Fruit fly (Drosophila melanogaster): ENCODE data around the gene RnpS1.

Gene RnpS1

DNA sequence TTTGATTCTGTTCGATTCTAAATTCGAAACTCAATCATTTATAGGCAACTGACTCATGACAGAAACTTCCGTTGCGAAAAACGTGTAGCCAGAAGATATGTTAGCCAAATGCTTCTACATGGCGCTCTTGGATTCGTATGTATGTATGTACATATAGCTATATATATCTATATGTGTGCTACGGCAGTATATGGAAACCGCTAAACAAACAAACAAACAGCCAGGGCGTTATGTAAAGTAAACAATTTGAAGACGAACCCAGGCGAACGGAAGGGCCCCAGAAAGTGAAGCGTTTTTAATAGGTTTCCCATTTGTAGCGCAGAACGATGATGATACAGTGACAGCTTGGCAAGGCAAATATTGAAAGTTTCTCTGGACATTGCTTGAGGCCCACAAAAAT is 21.9 kb upstream of the RnpS1 start (continued):
- TF ChIP-seq tgo (GFP tag; IDR thresholded peaks at IDR 0.05) (no peak), lab (GFP tag; optimal IDR thresholded peaks at IDR 0.05) (peak; percentile 6), ab (GFP tag; optimal IDR thresholded peaks at IDR 0.05) (no peak), CG17568 (GFP tag; optimal IDR thresholded peaks at IDR 0.05) (peak; percentile 37), Dfd (GFP tag; optimal IDR thresholded peaks at IDR 0.05) (no peak), cg (GFP tag; optimal IDR thresholded peaks at IDR 0.05) (peak; percentile 15), chinmo (GFP tag; IDR thresholded peaks at IDR 0.05; ENCODE audit: partially characterized antibody) (0 out of 4 replicates have a peak, but pooled peaks have one; percentile 32), Dip3 (GFP tag; optimal IDR thresholded peaks at IDR 0.05) (no peak), NfI (GFP tag; optimal IDR thresholded peaks at IDR 0.05) (peak; percentile 10), CG10366 (GFP tag; IDR thresholded peaks at IDR 0.05) (no peak), kni (GFP tag; optimal IDR thresholded peaks at IDR 0.05) (peak; percentile 26), sd (tag; optimal IDR thresholded peaks at IDR 0.05) (peak; percentile 5), CG17359 (tag; optimal IDR thresholded peaks at IDR 0.05) (peak; percentile 14), Sox100B (GFP tag; optimal IDR thresholded peaks at IDR 0.05) (peak; percentile 2), mld (GFP tag; IDR thresholded peaks at IDR 0.05; ENCODE audit: partially characterized antibody) (no peak), Ets65A (GFP tag) (peak; percentile 80), sens (GFP tag) (peak; percentile 37)

DNA sequence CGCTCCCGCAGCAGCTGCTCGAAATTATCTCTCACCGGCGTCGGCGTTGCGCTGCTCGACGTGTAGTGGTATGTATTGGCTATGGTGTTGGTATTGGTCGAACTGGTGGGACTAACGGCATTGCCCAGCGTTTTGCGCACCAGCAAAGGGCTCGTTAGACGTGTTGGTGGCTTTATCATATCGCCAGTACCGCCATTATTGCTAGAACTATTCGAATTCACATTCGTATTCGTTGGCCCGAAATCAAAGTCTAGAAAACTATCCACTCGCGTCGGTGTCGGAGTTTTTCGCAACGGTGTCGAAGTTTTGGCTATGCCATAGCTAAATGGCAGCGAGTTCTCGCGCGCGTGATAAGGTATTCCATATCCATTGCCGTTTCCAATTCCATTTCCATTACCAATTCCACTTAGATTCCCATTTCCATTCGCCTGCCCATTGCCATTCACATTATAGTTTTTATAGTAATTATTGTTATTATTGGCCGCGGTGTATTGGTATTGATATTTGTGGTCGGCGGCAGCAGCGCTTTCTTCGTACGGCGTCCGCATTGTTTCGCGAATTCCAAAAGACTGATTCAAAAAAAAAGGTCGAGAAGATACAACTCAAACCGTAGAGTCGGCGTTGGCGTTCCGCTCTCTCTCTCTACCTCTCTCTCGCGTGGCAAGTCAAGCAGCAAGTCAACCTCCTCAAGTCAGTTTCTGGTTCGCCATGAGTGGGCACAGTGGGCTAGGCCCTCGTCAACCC is 19.2 kb upstream of the RnpS1 start, which contains the start of gene by:
by (minus strand) TSS at position 575 of the 744 bp plus-strand sequence.
- TF ChIP-seq Deaf1 (tag; optimal IDR thresholded peaks at IDR 0.05) (peak; percentile 51), cg (GFP tag; optimal IDR thresholded peaks at IDR 0.05) (peak; percentile 47), Kr (GFP tag; optimal IDR thresholded peaks at IDR 0.05) (no peak), Mrtf (GFP tag; IDR thresholded peaks at IDR 0.05) (no peak), CG13287 (GFP tag; IDR thresholded peaks at IDR 0.05; ENCODE audit: partially characterized antibody) (peak; percentile 34; the same call in 1 of the 2 replicates), Oli (tag; optimal IDR thresholded peaks at IDR 0.05) (no peak), grau (tag; optimal IDR thresholded peaks at IDR 0.05) (no peak), CG42726 (GFP tag; IDR thresholded peaks at IDR 0.05; ENCODE audit: partially characterized antibody) (0 out of 2 replicates have a peak, but pooled peaks have one; percentile 26), Bgb (GFP tag; IDR thresholded peaks at IDR 0.05; ENCODE audit: partially characterized antibody) (peak; percentile 25; the same call in 1 of the 2 replicates), p53 (GFP tag; optimal IDR thresholded peaks at IDR 0.05) (no peak), abd-A (tag; optimal IDR thresholded peaks at IDR 0.05) (peak; percentile 41), sr (GFP tag; IDR thresholded peaks at IDR 0.05) (peak; percentile 60; the same call in 2 of the 3 replicates), dysf (GFP tag; IDR thresholded peaks at IDR 0.05) (no peak), danr (GFP tag; IDR thresholded peaks at IDR 0.05) (no peak), CG14050 (GFP tag; IDR thresholded peaks at IDR 0.05) (no peak), pros (GFP tag; optimal IDR thresholded peaks at IDR 0.05) (no peak), CG13424 (tag; optimal IDR thresholded peaks at IDR 0.05) (no peak), CG10959 (GFP tag; IDR thresholded peaks at IDR 0.05) (no peak), Adf1 (GFP tag; IDR thresholded peaks at IDR 0.05) (peak; percentile 38; the same call in 1 of the 2 replicates), usp (GFP tag; optimal IDR thresholded peaks at IDR 0.05) (no peak), lov (optimal IDR thresholded peaks at IDR 0.05) (no peak), lov (GFP tag; IDR thresholded peaks at IDR 0.05) (no peak), tna (GFP tag; IDR thresholded peaks at IDR 0.05; ENCODE audit: partially characterized antibody) (peak; percentile 8; the same call in 1 of the 2 replicates), kay (GFP tag; optimal IDR thresholded peaks at IDR 0.05) (no peak), H15 (GFP tag; IDR thresholded peaks at IDR 0.05) (no peak), Jarid2 (GFP tag; optimal IDR thresholded peaks at IDR 0.05) (peak; percentile 71), exex (tag; optimal IDR thresholded peaks at IDR 0.05) (peak; percentile 76), Hey (tag; optimal IDR thresholded peaks at IDR 0.05) (no peak), zen2 (GFP tag; IDR thresholded peaks at IDR 0.05; ENCODE audit: partially characterized antibody) (peak; percentile 49; the same call in 1 of the 3 replicates), Poxn (GFP tag; IDR thresholded peaks at IDR 0.05) (no peak), gt (GFP tag; IDR thresholded peaks at IDR 0.05) (no peak), Bdp1 (GFP tag; optimal IDR thresholded peaks at IDR 0.05) (no peak), lab (GFP tag; optimal IDR thresholded peaks at IDR 0.05) (no peak), CG1792 (GFP tag; optimal IDR thresholded peaks at IDR 0.05) (no peak)
